Worm (Caenorhabditis elegans): ENCODE results near the gene F13A2.10.

- no peak for TF ChIP-seq tbx-2 (tag; optimal IDR thresholded peaks at IDR 0.05)
- no peak for TF ChIP-seq C38D4.7 (GFP tag; optimal IDR thresholded peaks at IDR 0.05)
- TF ChIP-seq fkh-10 (GFP tag; optimal IDR thresholded peaks at IDR 0.05), result no peak
- TF ChIP-seq F13H6.1 (tag; optimal IDR thresholded peaks at IDR 0.05), result no peak
- TF ChIP-seq hlh-15 (tag; optimal IDR thresholded peaks at IDR 0.05), result no peak
- no peak for TF ChIP-seq ets-4 (tag; optimal IDR thresholded peaks at IDR 0.05)
- no peak for TF ChIP-seq pha-2 (tag; optimal IDR thresholded peaks at IDR 0.05)
Observed at ce11 chrV:4386173-4386572, at the start of gene F13A2.10.
